Fruit fly (Drosophila melanogaster) whole organism, adult: ENCODE data around the gene HP5.

ENCODE experiments used
- CG12768 ChIP-seq: fragments of 200-800 bp; sonication (Bioruptor generic); optimal IDR thresholded peaks from 2 replicates; lab custom pipeline; 2017; ENCODE audit warnings: missing biosample characterization, missing genetic modification characterization, mild to moderate bottlenecking, moderate library complexity, missing genetic modification reagents
- Hr96 ChIP-seq: fragments of 200-800 bp; sonication (Bioruptor generic); optimal IDR thresholded peaks from 2 replicates; lab custom pipeline; 2016; ENCODE audit warnings: missing biosample characterization, missing genetic modification characterization
- Mnt ChIP-seq: fragments of 200-800 bp; sonication (Bioruptor generic); optimal IDR thresholded peaks from 2 replicates; lab custom pipeline; 2016; ENCODE audit warnings: missing biosample characterization, mild to moderate bottlenecking, missing genetic modification characterization
- toe ChIP-seq: fragments of 200-800 bp; sonication (Bioruptor generic); optimal IDR thresholded peaks from 2 replicates; lab custom pipeline; 2016; ENCODE audit warnings: missing biosample characterization, missing genetic modification characterization

- TF ChIP-seq toe (GFP tag; lab: Kevin White, UChicago): no peak
- TF ChIP-seq CG12768 (GFP tag; lab: Kevin White, UChicago): no peak
- TF ChIP-seq Mnt (GFP tag; lab: Kevin White, UChicago): no peak
- no peak for TF ChIP-seq Hr96
Observed at dm6 chrX:11451027-11451572, 3.5 kb upstream of the HP5 start.
